Worm (Caenorhabditis elegans): Measurements from ENCODE around the gene Y69E1A.5.

Gene Y69E1A.5

ce11 chrIV:10909708-10910107, 47.7 kb downstream of the Y69E1A.5 start, which contains the start of gene pyk-2:
pyk-2 (plus strand) TSS chrIV:10909913.
- TF ChIP-seq swsn-7 (tag; optimal IDR thresholded peaks at IDR 0.05) (no peak), fkh-10 (GFP tag; optimal IDR thresholded peaks at IDR 0.05) (no peak), snu-23 (GFP tag; optimal IDR thresholded peaks at IDR 0.05) (peak; percentile 64), efl-3 (GFP tag; optimal IDR thresholded peaks at IDR 0.05) (no peak), efl-1 (optimal IDR thresholded peaks at IDR 0.05) (no peak), efl-1 (GFP tag; optimal IDR thresholded peaks at IDR 0.05 in 1 of 2) (peak in 1 of 2 experiments; percentile 75), fkh-8 (tag; optimal IDR thresholded peaks at IDR 0.05) (no peak), ceh-63 (GFP tag; optimal IDR thresholded peaks at IDR 0.05) (no peak), C04F5.9 (tag; optimal IDR thresholded peaks at IDR 0.05) (no peak), aha-1 (tag; optimal IDR thresholded peaks at IDR 0.05) (no peak), ceh-88 (GFP tag; IDR thresholded peaks at IDR 0.05) (no peak), fos-1 (tag; optimal IDR thresholded peaks at IDR 0.05) (no peak), lir-3 (tag; optimal IDR thresholded peaks at IDR 0.05; ENCODE audit: poor library complexity) (no peak), egl-27 (tag; optimal IDR thresholded peaks at IDR 0.05) (no peak), elt-2 (tag; optimal IDR thresholded peaks at IDR 0.05) (peak; percentile 49), hpl-2 (GFP tag; optimal IDR thresholded peaks at IDR 0.05) (no peak), Y116A8C.19 (tag; optimal IDR thresholded peaks at IDR 0.05; ENCODE audit: borderline replicate concordance) (no peak), nhr-237 (tag; optimal IDR thresholded peaks at IDR 0.05) (no peak), grh-1 (GFP tag; IDR thresholded peaks at IDR 0.05) (no peak), ets-5 (GFP tag; IDR thresholded peaks at IDR 0.05) (no peak), ceh-82 (tag; optimal IDR thresholded peaks at IDR 0.05) (no peak), nhr-20 (tag; optimal IDR thresholded peaks at IDR 0.05) (peak; percentile 69), nhr-85 (tag) (peak; percentile 88), irx-1 (tag; optimal IDR thresholded peaks at IDR 0.05) (no peak), nhr-19 (GFP tag; conservative IDR thresholded peaks at IDR 0.05) (peak; percentile 26), ces-1 (GFP tag; optimal IDR thresholded peaks at IDR 0.05) (no peak), mep-1 (tag; optimal IDR thresholded peaks at IDR 0.05) (no peak), alr-1 (tag; optimal IDR thresholded peaks at IDR 0.05; ENCODE audit: borderline replicate concordance) (no peak), lin-35 (GFP tag; optimal IDR thresholded peaks at IDR 0.05) (peak in 1 of 2 experiments; percentile 29), tbx-2 (tag; optimal IDR thresholded peaks at IDR 0.05) (peak; percentile 19), pqm-1 (tag; optimal IDR thresholded peaks at IDR 0.05) (no peak), skn-1 (tag; optimal IDR thresholded peaks at IDR 0.05) (no peak), nhr-71 (tag; optimal IDR thresholded peaks at IDR 0.05) (peak; percentile 56), mdl-1 (tag; optimal IDR thresholded peaks at IDR 0.05) (no peak), snpc-4 (tag; optimal IDR thresholded peaks at IDR 0.05) (no peak), F16B12.6 (tag; optimal IDR thresholded peaks at IDR 0.05) (no peak), ceh-8 (GFP tag; optimal IDR thresholded peaks at IDR 0.05) (no peak), elt-3 (tag; optimal IDR thresholded peaks at IDR 0.05) (peak in 3 of 6 experiments; percentile 29 to 65 (median 64)), sptf-1 (tag; optimal IDR thresholded peaks at IDR 0.05) (no peak), lsy-2 (tag; optimal IDR thresholded peaks at IDR 0.05) (no peak), ceh-90 (tag; optimal IDR thresholded peaks at IDR 0.05) (no peak), pag-3 (tag; optimal IDR thresholded peaks at IDR 0.05; ENCODE audit: borderline replicate concordance, insufficient read depth) (no peak), lin-14 (GFP tag; optimal IDR thresholded peaks at IDR 0.05) (peak; percentile 59), egl-13 (tag; optimal IDR thresholded peaks at IDR 0.05) (no peak), mef-2 (tag; optimal IDR thresholded peaks at IDR 0.05) (no peak), unc-98 (GFP tag; IDR thresholded peaks at IDR 0.05) (no peak), nhr-90 (tag; optimal IDR thresholded peaks at IDR 0.05; ENCODE audit: poor library complexity) (peak; percentile 22), lin-13 (GFP tag; optimal IDR thresholded peaks at IDR 0.05) (no peak)
